Fruit fly (Drosophila melanogaster): Measurements from ENCODE around the gene Or67d.

Or67d gene

dm6 chr3L:10267605-10268004 lies 5.4 kb upstream of the Or67d start (continued):
- peak; percentile 26 for TF ChIP-seq lz (GFP tag; optimal IDR thresholded peaks at IDR 0.05)
- TF ChIP-seq dsx (GFP tag; optimal IDR thresholded peaks at IDR 0.05; ENCODE audit: poor library complexity, severe bottlenecking) = no peak
- peak; percentile 56 for TF ChIP-seq esn (GFP tag; optimal IDR thresholded peaks at IDR 0.05)
- no peak for TF ChIP-seq CG1621 (tag; optimal IDR thresholded peaks at IDR 0.05)
- peak; percentile 16 for TF ChIP-seq cyc (GFP tag; optimal IDR thresholded peaks at IDR 0.05)
- peak; percentile 54 for TF ChIP-seq Sox102F (GFP tag; optimal IDR thresholded peaks at IDR 0.05)

dm6 chr3L:10271609-10272174 lies 1.3 kb upstream of the Or67d start:
- TF ChIP-seq topi (GFP tag; optimal IDR thresholded peaks at IDR 0.05) (no peak), Eip93F (GFP tag; optimal IDR thresholded peaks at IDR 0.05) (no peak), dac (GFP tag; optimal IDR thresholded peaks at IDR 0.05) (no peak), CG10669 (GFP tag; optimal IDR thresholded peaks at IDR 0.05) (no peak), Eip78C (GFP tag) (peak; percentile 25), svp (GFP tag) (peak; percentile 53), achi (GFP tag; optimal IDR thresholded peaks at IDR 0.05) (no peak), OdsH (GFP tag; optimal IDR thresholded peaks at IDR 0.05) (no peak), vri (GFP tag; optimal IDR thresholded peaks at IDR 0.05) (no peak), fkh (GFP tag; optimal IDR thresholded peaks at IDR 0.05) (no peak), CG8632 (GFP tag; optimal IDR thresholded peaks at IDR 0.05) (no peak), CG1621 (tag; optimal IDR thresholded peaks at IDR 0.05) (no peak)

- TF ChIP-seq CG4318 (GFP tag; optimal IDR thresholded peaks at IDR 0.05) = no peak
- no peak for TF ChIP-seq CG11762 (GFP tag; optimal IDR thresholded peaks at IDR 0.05; ENCODE audit: insufficient read depth)
- no peak for TF ChIP-seq net (GFP tag; optimal IDR thresholded peaks at IDR 0.05)
- no peak for TF ChIP-seq acj6 (GFP tag; optimal IDR thresholded peaks at IDR 0.05)
- no peak for TF ChIP-seq CG8632 (GFP tag; optimal IDR thresholded peaks at IDR 0.05)
- TF ChIP-seq achi (GFP tag; optimal IDR thresholded peaks at IDR 0.05) = no peak
- TF ChIP-seq dsx (GFP tag; optimal IDR thresholded peaks at IDR 0.05; ENCODE audit: poor library complexity, severe bottlenecking) = no peak
- TF ChIP-seq cyc (GFP tag; optimal IDR thresholded peaks at IDR 0.05) = no peak
- TF ChIP-seq Ets21C (GFP tag; optimal IDR thresholded peaks at IDR 0.05) = no peak
- TF ChIP-seq CG8319 (GFP tag; optimal IDR thresholded peaks at IDR 0.05) = no peak
- TF ChIP-seq CG9139 (GFP tag; optimal IDR thresholded peaks at IDR 0.05) = no peak
- TF ChIP-seq CG34406 (GFP tag; optimal IDR thresholded peaks at IDR 0.05) = no peak
- TF ChIP-seq Eip78C (GFP tag) = no peak
- no peak for TF ChIP-seq CG6854 (GFP tag; optimal IDR thresholded peaks at IDR 0.05)
- no peak for TF ChIP-seq CG6163 (GFP tag; IDR thresholded peaks at IDR 0.05)
Measured at dm6 chr3L:10279498-10279897, 6.5 kb downstream of the Or67d start.

- peak; percentile 37 for TF ChIP-seq fkh (GFP tag; optimal IDR thresholded peaks at IDR 0.05)
- TF ChIP-seq CG1621 (tag; optimal IDR thresholded peaks at IDR 0.05) = no peak
Measured at dm6 chr3L:10281802-10282201, 8.8 kb downstream of the Or67d start.

DNA sequence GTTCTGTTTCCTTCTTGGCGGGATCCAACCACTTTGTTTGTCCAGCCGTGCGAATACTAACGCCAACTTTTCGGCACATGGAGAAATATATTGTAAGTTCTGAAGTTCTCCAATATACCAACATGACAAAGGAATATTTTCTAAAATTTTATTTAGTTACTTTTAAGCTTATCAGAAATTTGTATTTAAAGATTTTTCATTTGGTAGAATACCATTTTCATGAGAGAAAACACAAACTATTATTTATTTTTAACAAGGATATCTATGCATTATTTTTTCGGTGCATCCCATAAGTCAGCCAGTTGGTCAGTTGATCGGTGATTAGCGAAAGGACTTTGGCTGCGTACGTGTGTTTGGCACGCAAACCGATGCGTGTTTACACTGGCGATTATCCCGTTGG lies 10.9 kb downstream of the Or67d start:
- TF ChIP-seq pdm3 (GFP tag; optimal IDR thresholded peaks at IDR 0.05) (no peak), CG31627 (GFP tag; optimal IDR thresholded peaks at IDR 0.05) (peak; percentile 10), svp (GFP tag) (peak; percentile 58), lz (GFP tag; optimal IDR thresholded peaks at IDR 0.05) (peak; percentile 39), Ets96B (tag; optimal IDR thresholded peaks at IDR 0.05) (no peak), CG1621 (tag; optimal IDR thresholded peaks at IDR 0.05) (no peak), CG3032 (tag; optimal IDR thresholded peaks at IDR 0.05) (peak; percentile 5), CG8632 (GFP tag; optimal IDR thresholded peaks at IDR 0.05) (no peak), topi (GFP tag; optimal IDR thresholded peaks at IDR 0.05) (peak; percentile 33), Sox102F (GFP tag; optimal IDR thresholded peaks at IDR 0.05) (peak; percentile 25), spab (GFP tag; optimal IDR thresholded peaks at IDR 0.05) (no peak), CG6163 (GFP tag; IDR thresholded peaks at IDR 0.05) (no peak), CG6854 (GFP tag; optimal IDR thresholded peaks at IDR 0.05) (no peak), CG34406 (GFP tag; optimal IDR thresholded peaks at IDR 0.05) (no peak), ss (GFP tag; optimal IDR thresholded peaks at IDR 0.05) (peak in 1 of 2 experiments; percentile 71), Eip78C (GFP tag) (peak; percentile 72), Hr39 (GFP tag; optimal IDR thresholded peaks at IDR 0.05) (peak; percentile 30), dac (GFP tag; optimal IDR thresholded peaks at IDR 0.05) (no peak), Met (GFP tag; optimal IDR thresholded peaks at IDR 0.05) (peak; percentile 49), Smox (GFP tag; optimal IDR thresholded peaks at IDR 0.05) (peak; percentile 30), esn (GFP tag; optimal IDR thresholded peaks at IDR 0.05) (peak; percentile 47)

Measured in whole organism, prepupa.